Worm (Caenorhabditis elegans) whole organism, early embryonic: ENCODE data around the gene otpl-3.

ENCODE experiments used
- aly-1 ChIP-seq: sonication (generic microtip); optimal IDR thresholded peaks from 2 replicates; lab custom pipeline; 2016; ENCODE audit warnings: missing genetic modification characterization, missing compliant biosample characterization
- ama-1 ChIP-seq: fragments of 150-350 bp; optimal IDR thresholded peaks from 2 replicates; lab custom pipeline; 2014
- hmbx-1 ChIP-seq: sonication (generic microtip); optimal IDR thresholded peaks from 2 replicates; lab custom pipeline; 2016; ENCODE audit warnings: mild to moderate bottlenecking, missing genetic modification characterization, missing compliant biosample characterization
- hmg-4 ChIP-seq: fragments of 200-800 bp; sonication (Bioruptor generic); optimal IDR thresholded peaks from 2 replicates; lab custom pipeline; 2018; ENCODE audit warnings: mild to moderate bottlenecking, missing genetic modification characterization, missing compliant biosample characterization
- hnd-1 ChIP-seq: sonication (generic microtip); optimal IDR thresholded peaks from 2 replicates; lab custom pipeline; 2016; ENCODE audit warnings: missing genetic modification characterization, missing compliant biosample characterization
- pes-1 ChIP-seq: fragments of 200-800 bp; sonication (Bioruptor generic); IDR thresholded peaks from 2 replicates; pipeline ENCODE4 v1.3.6; 2022; ENCODE audit warnings: missing genetic modification reagents, missing genetic modification characterization, missing compliant biosample characterization
- tbx-37 ChIP-seq: fragments of 200-800 bp; sonication (Bioruptor generic); conservative IDR thresholded peaks from 2 replicates; pipeline ENCODE4 v1.3.6; 2022; ENCODE audit warnings: missing genetic modification reagents, missing genetic modification characterization, missing compliant biosample characterization
- tra-4 ChIP-seq: sonication (generic microtip); optimal IDR thresholded peaks from 2 replicates; lab custom pipeline; 2017; ENCODE audit warnings: missing genetic modification characterization, missing compliant biosample characterization

- no peak for TF ChIP-seq ama-1 (lab: Kevin White, UChicago)
- no peak for TF ChIP-seq hnd-1 (tag; lab: Kevin White, UChicago)
- TF ChIP-seq tbx-37: no peak
- no peak for TF ChIP-seq pes-1
- TF ChIP-seq aly-1 (tag; lab: Kevin White, UChicago): no peak
- no peak for TF ChIP-seq hmbx-1 (tag; lab: Kevin White, UChicago)
- no peak for TF ChIP-seq hmg-4
- TF ChIP-seq tra-4 (tag; lab: Kevin White, UChicago): no peak
Observed at ce11 chrX:6962347-6962746, 37.8 kb upstream of the otpl-3 start.
